Worm (Caenorhabditis elegans) whole organism, late embryonic: ENCODE measurements around the gene F58D12.3.

ENCODE experiments used
- C08G9.2 ChIP-seq: sonication (generic microtip); optimal IDR thresholded peaks from 2 replicates; lab custom pipeline; 2016; ENCODE audit warnings: mild to moderate bottlenecking, missing genetic modification characterization, moderate library complexity, missing compliant biosample characterization
- ama-1 ChIP-seq: fragments of 150-350 bp; optimal IDR thresholded peaks from 2 replicates; lab custom pipeline; 2014
- pqm-1 ChIP-seq: sonication (generic microtip); optimal IDR thresholded peaks from 2 replicates; lab custom pipeline; 2016; ENCODE audit warnings: missing genetic modification characterization, missing compliant biosample characterization
- rnt-1 ChIP-seq: sonication (generic microtip); optimal IDR thresholded peaks from 2 replicates; lab custom pipeline; 2016; ENCODE audit warnings: missing genetic modification characterization, missing compliant biosample characterization

- TF ChIP-seq pqm-1 (tag; lab: Kevin White, UChicago) (no peak), ama-1 (lab: Kevin White, UChicago) (no peak), rnt-1 (tag; lab: Kevin White, UChicago) (no peak), C08G9.2 (tag; lab: Kevin White, UChicago) (no peak)
Observed at ce11 chrV:14064422-14064821, 6.8 kb downstream of the F58D12.3 start, which contains the start of gene D1086.21.
